Fruit fly (Drosophila melanogaster) Kc167 (cell line): ENCODE data around the gene CG17258.

Source experiments
- Myc ChIP-seq: fragments of >200 bp; optimal IDR thresholded peaks from 2 replicates; lab custom pipeline; 2017; ENCODE audit warnings: missing external identifiers
- Sin3A ChIP-seq: fragments of >200 bp; optimal IDR thresholded peaks from 2 replicates; lab custom pipeline; 2018; ENCODE audit warnings: missing external identifiers
- h ChIP-seq: fragments of >200 bp; optimal IDR thresholded peaks from 3 replicates; lab custom pipeline; 2018; ENCODE audit warnings: missing external identifiers
- insv ChIP-seq: fragments of >200 bp; optimal IDR thresholded peaks from 3 replicates; lab custom pipeline; 2018; ENCODE audit warnings: missing external identifiers
- psq ChIP-seq: fragments of >200 bp; optimal IDR thresholded peaks from 2 replicates; lab custom pipeline; 2017; ENCODE audit warnings: missing external identifiers
- ttk ChIP-seq: sonication (Bioruptor generic); optimal IDR thresholded peaks from 2 replicates; lab custom pipeline; 2017; ENCODE audit warnings: missing external identifiers

The CG17258 gene

dm6 chr2L:3034969-3035368 is at the start of gene CG17258:
Gene CG17258, minus strand, starts transcription at chr2L:3035348.
- no peak for TF ChIP-seq insv (lab: Kevin White, UChicago)
- no peak for TF ChIP-seq ttk (lab: Kevin White, UChicago)
- no peak for TF ChIP-seq h
- TF ChIP-seq psq (lab: Kevin White, UChicago): no peak
- no peak for TF ChIP-seq Sin3A (lab: Kevin White, UChicago)
- no peak for TF ChIP-seq Myc

DNA sequence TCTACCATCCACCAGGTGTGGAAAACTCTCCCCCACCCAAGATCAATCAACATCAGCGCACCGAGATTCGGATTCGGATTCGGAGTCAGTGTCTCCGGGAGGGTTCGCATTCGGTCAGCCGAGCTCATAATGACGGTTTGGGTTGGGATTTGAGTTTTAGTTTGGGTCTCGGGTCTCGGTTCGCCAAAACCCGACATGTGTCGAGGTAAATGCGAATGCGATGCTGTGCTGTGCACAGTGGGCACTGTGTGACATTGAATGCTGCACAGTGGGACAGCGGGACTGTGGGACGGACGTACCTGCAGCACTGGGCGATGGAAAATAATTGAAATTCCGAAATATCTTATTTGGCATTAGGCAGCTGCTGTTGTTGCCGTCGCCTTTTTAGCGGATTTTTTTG is 48.4 kb upstream of the CG17258 start:
- no peak for TF ChIP-seq ttk (lab: Kevin White, UChicago)

- TF ChIP-seq Sin3A (lab: Kevin White, UChicago) (no peak), insv (lab: Kevin White, UChicago) (no peak), h (no peak), Myc (no peak), psq (lab: Kevin White, UChicago) (no peak), ttk (lab: Kevin White, UChicago) (no peak)
Observed at dm6 chr2L:3082895-3083294, 47.7 kb upstream of the CG17258 start.

DNA sequence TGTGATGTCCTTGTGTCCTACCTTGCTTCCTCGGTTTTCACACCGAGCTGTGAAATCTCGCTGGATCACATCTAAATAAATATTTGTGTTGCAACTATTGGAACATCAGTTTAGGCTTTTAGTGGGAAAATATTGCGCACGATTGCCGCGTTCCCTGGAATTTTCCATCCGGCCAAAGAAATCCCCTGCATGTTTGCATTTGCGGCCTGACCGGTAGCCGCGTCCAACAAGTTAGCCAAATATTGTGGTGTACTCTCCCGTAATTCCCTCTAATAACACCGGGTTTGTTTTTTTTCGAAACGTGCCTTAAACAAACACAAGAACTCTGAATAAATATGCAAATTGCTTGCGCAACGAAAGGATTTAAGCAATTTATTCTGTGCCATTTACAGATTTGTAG is 43.6 kb upstream of the CG17258 start:
- TF ChIP-seq Myc (no peak), ttk (lab: Kevin White, UChicago) (no peak)

- no peak for TF ChIP-seq ttk (lab: Kevin White, UChicago)
- no peak for TF ChIP-seq psq (lab: Kevin White, UChicago)
- no peak for TF ChIP-seq insv (lab: Kevin White, UChicago)
- no peak for TF ChIP-seq Myc
- no peak for TF ChIP-seq h
- no peak for TF ChIP-seq Sin3A (lab: Kevin White, UChicago)
Observed at dm6 chr2L:3059624-3059919, 24.4 kb upstream of the CG17258 start.

- TF ChIP-seq psq (lab: Kevin White, UChicago) (no peak), Sin3A (lab: Kevin White, UChicago) (no peak), insv (lab: Kevin White, UChicago) (no peak), Myc (no peak), ttk (lab: Kevin White, UChicago) (no peak), h (no peak)
Observed at dm6 chr2L:3058772-3059623, 23.9 kb upstream of the CG17258 start.

dm6 chr2L:3057951-3058771 is 23.0 kb upstream of the CG17258 start:
- TF ChIP-seq h (no peak), Myc (no peak), Sin3A (lab: Kevin White, UChicago) (no peak), psq (lab: Kevin White, UChicago) (no peak), ttk (lab: Kevin White, UChicago) (no peak)

- TF ChIP-seq h (no peak), Myc (no peak), Sin3A (lab: Kevin White, UChicago) (no peak), insv (lab: Kevin White, UChicago) (no peak), psq (lab: Kevin White, UChicago) (no peak), ttk (lab: Kevin White, UChicago) (no peak)
Observed at dm6 chr2L:3056448-3056790, 21.3 kb upstream of the CG17258 start, which contains the start of gene FASN1. Gene FASN1, plus strand, starts transcription at chr2L:3056598.

- TF ChIP-seq Sin3A (lab: Kevin White, UChicago) (no peak), insv (lab: Kevin White, UChicago) (no peak), h (no peak), Myc (no peak), psq (lab: Kevin White, UChicago) (no peak), ttk (lab: Kevin White, UChicago) (no peak)
Observed at dm6 chr2L:3055710-3056447, 20.7 kb upstream of the CG17258 start.

dm6 chr2L:3044660-3045504 is 9.7 kb upstream of the CG17258 start:
- TF ChIP-seq h (no peak), psq (lab: Kevin White, UChicago) (no peak), ttk (lab: Kevin White, UChicago) (no peak), Myc (no peak), insv (lab: Kevin White, UChicago) (no peak), Sin3A (lab: Kevin White, UChicago) (no peak)

DNA sequence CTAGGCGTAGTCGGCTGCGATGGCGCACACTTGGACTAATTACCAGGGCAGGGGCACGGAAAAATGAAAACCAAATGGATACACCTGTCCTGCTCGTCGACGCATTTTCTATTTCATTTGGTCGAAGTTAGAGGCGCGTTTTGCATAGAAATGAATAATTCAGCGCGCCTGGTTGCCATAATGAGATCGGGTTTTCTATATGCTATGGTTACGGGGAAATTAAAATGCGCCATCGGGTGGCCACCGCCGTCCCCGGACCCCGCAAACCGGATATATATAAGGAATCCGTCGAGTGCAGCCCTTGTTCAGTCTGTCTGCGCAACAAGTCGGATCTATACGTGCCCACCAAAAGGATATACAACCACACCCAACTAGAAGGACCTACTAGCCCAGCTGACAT is 8.5 kb upstream of the CG17258 start, which contains the start of gene FASN2:
Gene FASN2, plus strand, starts transcription at position 301 of the 400 bp plus-strand sequence.
- TF ChIP-seq Sin3A (lab: Kevin White, UChicago): no peak
- no peak for TF ChIP-seq insv (lab: Kevin White, UChicago)
- TF ChIP-seq h: no peak
- TF ChIP-seq Myc: no peak
- no peak for TF ChIP-seq psq (lab: Kevin White, UChicago)
- TF ChIP-seq ttk (lab: Kevin White, UChicago): no peak
